Fruit fly (Drosophila melanogaster): Measurements from ENCODE around the gene CG42446.

Gene CG42446

dm6 chr3R:16360008-16360407 lies at the start of gene CG42446:
Gene CG42446, minus strand, starts transcription at chr3R:16360108.
- TF ChIP-seq p53 (GFP tag; optimal IDR thresholded peaks at IDR 0.05): no peak

- TF ChIP-seq dysf (GFP tag; IDR thresholded peaks at IDR 0.05) (no peak), Gug (GFP tag; IDR thresholded peaks at IDR 0.05) (no peak), CTCF (GFP tag; optimal IDR thresholded peaks at IDR 0.05) (peak; percentile 29), Xbp1 (GFP tag; optimal IDR thresholded peaks at IDR 0.05) (no peak), wek (GFP tag; optimal IDR thresholded peaks at IDR 0.05) (no peak), CG31441 (GFP tag; IDR thresholded peaks at IDR 0.05) (no peak)
Measured at dm6 chr3R:16408434-16408833, 48.5 kb upstream of the CG42446 start.

- no peak for TF ChIP-seq Hr39 (optimal IDR thresholded peaks at IDR 0.05)
- TF ChIP-seq fu2 (GFP tag; optimal IDR thresholded peaks at IDR 0.05): no peak
- no peak for TF ChIP-seq CG17359 (tag; optimal IDR thresholded peaks at IDR 0.05)
- no peak for TF ChIP-seq eve (GFP tag; optimal IDR thresholded peaks at IDR 0.05)
- TF ChIP-seq Nf-YC (tag; optimal IDR thresholded peaks at IDR 0.05): peak; percentile 79
- 0 out of 3 replicates have a peak, but pooled peaks have one; percentile 18 for TF ChIP-seq CG11456 (GFP tag; IDR thresholded peaks at IDR 0.05)
- peak; percentile 72; the same call in 1 of the 2 replicates for TF ChIP-seq seq (GFP tag; IDR thresholded peaks at IDR 0.05)
- no peak for TF ChIP-seq Max (GFP tag; optimal IDR thresholded peaks at IDR 0.05)
- TF ChIP-seq E2f1 (GFP tag; IDR thresholded peaks at IDR 0.05): no peak
- TF ChIP-seq Nf-YB (GFP tag; optimal IDR thresholded peaks at IDR 0.05): peak; percentile 84
- TF ChIP-seq CG4360 (GFP tag; IDR thresholded peaks at IDR 0.05): peak; percentile 28; the same call in 1 of the 2 replicates
- TF ChIP-seq gcm (GFP tag; optimal IDR thresholded peaks at IDR 0.05): no peak
- no peak for TF ChIP-seq CG9932 (GFP tag; IDR thresholded peaks at IDR 0.05)
- no peak for TF ChIP-seq ewg (GFP tag; optimal IDR thresholded peaks at IDR 0.05)
- no peak for TF ChIP-seq CG7928 (GFP tag; optimal IDR thresholded peaks at IDR 0.05)
- TF ChIP-seq bigmax (GFP tag; optimal IDR thresholded peaks at IDR 0.05): no peak
- TF ChIP-seq chn (GFP tag; optimal IDR thresholded peaks at IDR 0.05): no peak
- no peak for TF ChIP-seq mld (GFP tag; IDR thresholded peaks at IDR 0.05; ENCODE audit: partially characterized antibody)
- TF ChIP-seq ham (GFP tag; IDR thresholded peaks at IDR 0.05): no peak
- no peak for TF ChIP-seq CG4404 (GFP tag; IDR thresholded peaks at IDR 0.05)
- no peak for TF ChIP-seq Trl (optimal IDR thresholded peaks at IDR 0.05)
- no peak for TF ChIP-seq Trl (GFP tag; optimal IDR thresholded peaks at IDR 0.05)
- TF ChIP-seq crol (GFP tag; IDR thresholded peaks at IDR 0.05): no peak
- TF ChIP-seq BEAF-32 (GFP tag; optimal IDR thresholded peaks at IDR 0.05): no peak
- no peak for TF ChIP-seq CG9797 (GFP tag; optimal IDR thresholded peaks at IDR 0.05)
- no peak for TF ChIP-seq en (GFP tag; optimal IDR thresholded peaks at IDR 0.05)
- TF ChIP-seq CG2889 (GFP tag; IDR thresholded peaks at IDR 0.05): 0 out of 3 replicates have a peak, but pooled peaks have one; percentile 12
- no peak for TF ChIP-seq btn (GFP tag; optimal IDR thresholded peaks at IDR 0.05)
- TF ChIP-seq dysf (GFP tag; IDR thresholded peaks at IDR 0.05): no peak
- no peak for TF ChIP-seq Antp (GFP tag; optimal IDR thresholded peaks at IDR 0.05)
- no peak for TF ChIP-seq CG8281 (tag; optimal IDR thresholded peaks at IDR 0.05)
- TF ChIP-seq CG17568 (GFP tag; optimal IDR thresholded peaks at IDR 0.05): no peak
- TF ChIP-seq onecut (GFP tag; IDR thresholded peaks at IDR 0.05): no peak
- no peak for TF ChIP-seq cad (GFP tag; optimal IDR thresholded peaks at IDR 0.05)
- TF ChIP-seq gt (GFP tag; IDR thresholded peaks at IDR 0.05): no peak
- TF ChIP-seq E2f2 (GFP tag; IDR thresholded peaks at IDR 0.05): no peak
- no peak for TF ChIP-seq sqz (GFP tag; optimal IDR thresholded peaks at IDR 0.05)
- no peak for TF ChIP-seq shn (GFP tag; optimal IDR thresholded peaks at IDR 0.05)
- no peak for TF ChIP-seq Dbx (GFP tag; IDR thresholded peaks at IDR 0.05)
- no peak for TF ChIP-seq CG14050 (GFP tag; IDR thresholded peaks at IDR 0.05)
- no peak for TF ChIP-seq tll (GFP tag; optimal IDR thresholded peaks at IDR 0.05)
Measured at dm6 chr3R:16406618-16407017, 46.7 kb upstream of the CG42446 start.
